Fruit fly (Drosophila melanogaster) whole organism: ENCODE data around the gene Unc50.

Experiments used
- CG8478 ChIP-seq: fragments of >200 bp; optimal IDR thresholded peaks from 2 replicates; lab custom pipeline; 2018; ENCODE audit warnings: inconsistent platforms
- Dll ChIP-seq: fragments of >200 bp; optimal IDR thresholded peaks from 2 replicates; lab custom pipeline; 2017
- EcR ChIP-seq, 2 experiments: fragments of >200 bp; optimal IDR thresholded peaks; 2 replicates each; lab custom pipeline; 2017; ENCODE audit warnings: missing biosample characterization in 2 of 2, missing genetic modification characterization in 2 of 2, missing genetic modification reagents in 2 of 2
- pan ChIP-seq: fragments of >200 bp; optimal IDR thresholded peaks from 2 replicates; lab custom pipeline; 2017
- psq ChIP-seq: fragments of >200 bp; optimal IDR thresholded peaks from 2 replicates; lab custom pipeline; 2017
- usp ChIP-seq: fragments of >200 bp; optimal IDR thresholded peaks from 2 replicates; lab custom pipeline; 2017; ENCODE audit warnings: missing biosample characterization, missing genetic modification characterization, mixed read lengths

DNA sequence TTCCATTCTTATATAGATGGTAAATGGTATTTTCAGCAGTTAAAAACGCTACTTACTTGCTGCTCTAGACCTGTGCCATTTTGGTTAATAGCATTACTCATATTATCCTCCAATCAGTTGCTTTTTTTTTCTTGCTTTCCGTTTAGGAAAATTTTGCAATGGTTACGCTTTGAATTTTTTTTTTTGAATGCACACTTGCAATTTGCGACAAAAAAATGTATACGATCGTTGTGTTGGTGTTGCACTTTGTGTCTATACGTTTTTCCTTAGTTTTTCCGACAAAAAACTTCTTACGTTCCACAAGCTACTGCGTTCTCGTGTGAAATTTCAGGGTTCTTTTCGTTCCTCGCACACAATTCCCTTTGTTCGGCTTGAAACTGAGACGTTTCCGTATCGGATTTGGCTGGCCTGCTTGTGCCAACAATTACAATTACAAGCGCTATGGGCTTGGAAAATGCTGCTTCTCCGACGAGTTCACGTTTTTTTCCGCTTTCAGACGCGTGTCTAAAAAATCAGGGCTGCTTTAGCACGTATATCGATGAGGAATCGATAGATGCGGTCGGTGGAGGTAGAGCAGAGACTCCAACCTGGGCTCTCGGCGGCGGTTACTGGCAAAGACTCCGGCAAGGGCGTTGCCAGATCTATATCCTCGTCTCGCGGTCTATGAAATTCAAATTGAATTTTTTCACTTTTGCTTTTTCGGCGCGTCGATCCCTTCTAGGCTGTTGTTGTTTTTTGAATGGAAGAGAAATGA is 16.3 kb downstream of the Unc50 start:
- TF ChIP-seq psq (lab: Kevin White, UChicago), result no peak
- no peak for TF ChIP-seq EcR (GFP tag; optimal IDR thresholded peaks at IDR 0.05; lab: Kevin White, UChicago)
- TF ChIP-seq usp (GFP tag; lab: Kevin White, UChicago), result no peak
- TF ChIP-seq Dll (lab: Kevin White, UChicago), result no peak
- TF ChIP-seq CG8478, result no peak
- TF ChIP-seq pan (lab: Kevin White, UChicago), result peak; percentile 51
